Worm (Caenorhabditis elegans) whole organism, young adult: ENCODE measurements around the gene atfs-1.

Experiments used
- B0035.1 ChIP-seq: sonication (generic microtip); optimal IDR thresholded peaks from 2 replicates; lab custom pipeline; 2016; ENCODE audit warnings: missing genetic modification characterization, mild to moderate bottlenecking, missing compliant biosample characterization, missing genotype, missing genetic modification reagents
- D2030.7 ChIP-seq: fragments of 200-800 bp; sonication (Bioruptor generic); IDR thresholded peaks from 2 replicates; pipeline ENCODE4 v1.3.6; 2022; ENCODE audit warnings: missing genetic modification reagents, missing genetic modification characterization, missing compliant biosample characterization
- F10E7.11 ChIP-seq: sonication (generic microtip); optimal IDR thresholded peaks from 2 replicates; lab custom pipeline; 2017; ENCODE audit warnings: mild to moderate bottlenecking, missing genetic modification characterization, moderate library complexity, missing compliant biosample characterization
- F37B4.10 ChIP-seq: fragments of 200-800 bp; sonication (Bioruptor generic); IDR thresholded peaks from 2 replicates; pipeline ENCODE4 v1.3.6; 2022; ENCODE audit warnings: missing genetic modification characterization, missing compliant biosample characterization
- F39B2.1 ChIP-seq: fragments of 200-800 bp; sonication (Bioruptor generic); IDR thresholded peaks from 2 replicates; pipeline ENCODE4 v1.3.6; 2022; ENCODE audit warnings: missing genetic modification reagents, missing genetic modification characterization, missing compliant biosample characterization
- F52B5.7 ChIP-seq: sonication (generic microtip); optimal IDR thresholded peaks from 2 replicates; lab custom pipeline; 2016; ENCODE audit warnings: mild to moderate bottlenecking, missing genetic modification characterization, missing compliant biosample characterization
- F57C9.4 ChIP-seq: sonication (generic microtip); optimal IDR thresholded peaks from 2 replicates; lab custom pipeline; 2017; ENCODE audit warnings: mild to moderate bottlenecking, missing genetic modification characterization, missing compliant biosample characterization
- K11D2.4 ChIP-seq: fragments of 200-800 bp; sonication (Bioruptor generic); IDR thresholded peaks from 2 replicates; pipeline ENCODE4 v1.3.6; 2022; ENCODE audit warnings: missing genetic modification reagents, missing genetic modification characterization, missing compliant biosample characterization
- K12H6.12 ChIP-seq: fragments of 200-800 bp; sonication (Bioruptor generic); optimal IDR thresholded peaks from 2 replicates; lab custom pipeline; 2018; ENCODE audit warnings: mild to moderate bottlenecking, missing genetic modification characterization, missing compliant biosample characterization
- akir-1 ChIP-seq: fragments of 200-800 bp; sonication (Bioruptor generic); optimal IDR thresholded peaks from 2 replicates; lab custom pipeline; 2018; ENCODE audit warnings: mild to moderate bottlenecking, missing genetic modification characterization, moderate library complexity, missing compliant biosample characterization
- aptf-3 ChIP-seq: fragments of 200-800 bp; sonication (Bioruptor generic); IDR thresholded peaks from 2 replicates; pipeline ENCODE4 v1.3.6; 2022; ENCODE audit warnings: missing genetic modification characterization, missing compliant biosample characterization
- athp-1 ChIP-seq: sonication (generic microtip); optimal IDR thresholded peaks from 2 replicates; lab custom pipeline; 2017; ENCODE audit warnings: mild to moderate bottlenecking, missing genetic modification characterization, missing compliant biosample characterization
- attf-5 ChIP-seq: fragments of 200-800 bp; sonication (Bioruptor generic); optimal IDR thresholded peaks from 2 replicates; lab custom pipeline; 2018; ENCODE audit warnings: mild to moderate bottlenecking, missing genetic modification characterization, missing compliant biosample characterization
- attf-6 ChIP-seq: fragments of 200-800 bp; sonication (Bioruptor generic); IDR thresholded peaks from 2 replicates; pipeline ENCODE4 v1.3.6; 2022; ENCODE audit warnings: missing genetic modification reagents, missing genetic modification characterization, missing compliant biosample characterization
- bed-1 ChIP-seq: fragments of 200-800 bp; sonication (Bioruptor generic); IDR thresholded peaks from 2 replicates; pipeline ENCODE4 v1.3.6; 2022; ENCODE audit warnings: missing genetic modification reagents, missing genetic modification characterization, missing compliant biosample characterization
- cebp-2 ChIP-seq: fragments of 200-800 bp; sonication (Bioruptor generic); IDR thresholded peaks from 2 replicates; pipeline ENCODE4 v1.3.6; 2022; ENCODE audit warnings: missing genetic modification characterization, missing compliant biosample characterization
- ceh-100 ChIP-seq: fragments of 200-800 bp; sonication (Bioruptor generic); IDR thresholded peaks from 2 replicates; pipeline ENCODE4 v1.3.6; 2022; ENCODE audit warnings: missing genetic modification reagents, missing genetic modification characterization, missing compliant biosample characterization
- ceh-27 ChIP-seq: fragments of 200-800 bp; sonication (Bioruptor generic); optimal IDR thresholded peaks from 2 replicates; lab custom pipeline; 2018; ENCODE audit warnings: mild to moderate bottlenecking, missing genetic modification characterization, moderate library complexity, missing compliant biosample characterization
- ceh-40 ChIP-seq: fragments of 200-800 bp; sonication (Bioruptor generic); IDR thresholded peaks from 2 replicates; pipeline ENCODE4 v1.3.6; 2022; ENCODE audit warnings: missing genetic modification characterization, missing compliant biosample characterization
- ceh-58 ChIP-seq: fragments of 200-800 bp; sonication (Bioruptor generic); IDR thresholded peaks from 2 replicates; pipeline ENCODE4 v1.3.6; 2022; ENCODE audit warnings: missing genetic modification characterization, missing compliant biosample characterization
- dpl-1 ChIP-seq: fragments of 150-350 bp; optimal IDR thresholded peaks from 2 replicates; lab custom pipeline; 2014; ENCODE audit warnings: missing biosample characterization, missing genetic modification reagents, missing genetic modification characterization
- egl-18 ChIP-seq: fragments of 200-800 bp; sonication (Bioruptor generic); IDR thresholded peaks from 2 replicates; pipeline ENCODE4 v1.3.6; 2022; ENCODE audit warnings: missing genetic modification reagents, missing genetic modification characterization, missing compliant biosample characterization
- egrh-3 ChIP-seq: fragments of 200-800 bp; sonication (Bioruptor generic); IDR thresholded peaks from 2 replicates; pipeline ENCODE4 v1.3.6; 2022; ENCODE audit warnings: missing genetic modification reagents, missing genetic modification characterization, missing compliant biosample characterization
- fkh-3 ChIP-seq: sonication (generic microtip); optimal IDR thresholded peaks from 2 replicates; lab custom pipeline; 2016; ENCODE audit warnings: mild to moderate bottlenecking, missing genetic modification characterization, missing compliant biosample characterization
- gei-17 ChIP-seq: fragments of 200-800 bp; sonication (Bioruptor generic); optimal IDR thresholded peaks from 2 replicates; lab custom pipeline; 2018; ENCODE audit warnings: mild to moderate bottlenecking, missing genetic modification characterization, missing compliant biosample characterization
- him-1 ChIP-seq: sonication (generic microtip); optimal IDR thresholded peaks from 2 replicates; lab custom pipeline; 2016; ENCODE audit warnings: missing genotype, missing genetic modification reagents, missing genetic modification characterization, missing compliant biosample characterization
- hlh-26 ChIP-seq: fragments of 200-800 bp; sonication (Bioruptor generic); conservative IDR thresholded peaks from 2 replicates; pipeline ENCODE4 v1.3.6; 2022; ENCODE audit warnings: missing genetic modification reagents, missing genetic modification characterization, missing compliant biosample characterization
- hmg-20 ChIP-seq: fragments of 200-800 bp; sonication (Bioruptor generic); IDR thresholded peaks from 2 replicates; pipeline ENCODE4 v1.3.6; 2022; ENCODE audit warnings: missing genetic modification reagents, missing genetic modification characterization, missing compliant biosample characterization
- lin-40 ChIP-seq: sonication (generic microtip); optimal IDR thresholded peaks from 2 replicates; lab custom pipeline; 2016; ENCODE audit warnings: missing genetic modification characterization, mild to moderate bottlenecking, missing compliant biosample characterization, missing genotype, missing genetic modification reagents
- lsl-1 ChIP-seq: fragments of 200-800 bp; sonication (Bioruptor generic); optimal IDR thresholded peaks from 2 replicates; lab custom pipeline; 2018; ENCODE audit warnings: mild to moderate bottlenecking, missing genetic modification characterization, moderate library complexity, missing compliant biosample characterization
- madf-10 ChIP-seq: sonication (generic microtip); optimal IDR thresholded peaks from 2 replicates; lab custom pipeline; 2016; ENCODE audit warnings: mild to moderate bottlenecking, missing genetic modification characterization, missing compliant biosample characterization
- madf-3 ChIP-seq: fragments of 200-800 bp; sonication (Bioruptor generic); IDR thresholded peaks from 2 replicates; pipeline ENCODE4 v1.3.6; 2022; ENCODE audit warnings: missing genetic modification reagents, missing genetic modification characterization, missing compliant biosample characterization
- mes-4 ChIP-seq: sonication (generic microtip); optimal IDR thresholded peaks from 2 replicates; lab custom pipeline; 2016; ENCODE audit warnings: missing genotype, missing genetic modification characterization, missing compliant biosample characterization
- mxl-1 ChIP-seq: sonication (generic microtip); optimal IDR thresholded peaks from 2 replicates; lab custom pipeline; 2016; ENCODE audit warnings: missing genetic modification characterization, missing compliant biosample characterization
- nfya-1 ChIP-seq: sonication (generic microtip); optimal IDR thresholded peaks from 2 replicates; lab custom pipeline; 2017; ENCODE audit warnings: antibody characterized with exemption, missing compliant biosample characterization, missing genetic modification characterization, borderline replicate concordance; ENCODE audit not compliant: insufficient read depth
- nfyb-1 ChIP-seq: fragments of 200-800 bp; sonication (Bioruptor generic); IDR thresholded peaks from 2 replicates; pipeline ENCODE4 v1.3.6; 2022; ENCODE audit warnings: missing genetic modification reagents, missing genetic modification characterization, missing compliant biosample characterization
- nhr-120 ChIP-seq: fragments of 200-800 bp; sonication (Bioruptor generic); IDR thresholded peaks from 2 replicates; pipeline ENCODE4 v1.3.6; 2022; ENCODE audit warnings: missing genetic modification characterization, missing compliant biosample characterization
- nhr-179 ChIP-seq: sonication (generic microtip); optimal IDR thresholded peaks from 2 replicates; lab custom pipeline; 2016; ENCODE audit warnings: mild to moderate bottlenecking, missing genetic modification characterization, missing compliant biosample characterization
- nhr-80 ChIP-seq: sonication (generic microtip); optimal IDR thresholded peaks from 2 replicates; lab custom pipeline; 2016; ENCODE audit warnings: missing genetic modification characterization, missing compliant biosample characterization
- pha-4 ChIP-seq: fragments of 150-350 bp; sonication (generic microtip); optimal IDR thresholded peaks from 2 replicates; lab custom pipeline; 2014; ENCODE audit warnings: missing biosample characterization, missing genetic modification reagents, missing genetic modification characterization
- rec-8 ChIP-seq, 2 experiments: sonication (generic microtip); optimal IDR thresholded peaks; 2 replicates each; lab custom pipeline; 2016; ENCODE audit warnings: mild to moderate bottlenecking in 2 of 2, missing genetic modification characterization in 2 of 2, missing genetic modification reagents in 2 of 2, missing genotype in 2 of 2, missing biosample characterization in 1 of 2, missing compliant biosample characterization in 1 of 2, moderate library complexity in 1 of 2
- sdz-38 ChIP-seq: sonication (generic microtip); optimal IDR thresholded peaks from 2 replicates; lab custom pipeline; 2016; ENCODE audit warnings: missing genotype, missing genetic modification characterization, missing compliant biosample characterization
- somi-1 ChIP-seq: fragments of 200-800 bp; sonication (Bioruptor generic); optimal IDR thresholded peaks from 2 replicates; lab custom pipeline; 2018; ENCODE audit warnings: mild to moderate bottlenecking, missing genetic modification characterization, missing compliant biosample characterization
- tbx-9 ChIP-seq: sonication (generic microtip); optimal IDR thresholded peaks from 2 replicates; lab custom pipeline; 2016; ENCODE audit warnings: borderline replicate concordance, missing genetic modification characterization, inconsistent platforms, missing compliant biosample characterization
- unc-130 ChIP-seq: sonication (generic microtip); optimal IDR thresholded peaks from 2 replicates; lab custom pipeline; 2016; ENCODE audit warnings: missing genetic modification reagents, missing genetic modification characterization, missing compliant biosample characterization
- unc-62 ChIP-seq: fragments of 150-350 bp; optimal IDR thresholded peaks from 2 replicates; lab custom pipeline; 2014; ENCODE audit warnings: missing biosample characterization, missing genetic modification reagents, missing genetic modification characterization
- zfh-2 ChIP-seq: fragments of 200-800 bp; sonication (Bioruptor generic); conservative IDR thresholded peaks from 2 replicates; pipeline ENCODE4 v1.3.6; 2022; ENCODE audit warnings: missing genetic modification reagents, missing genetic modification characterization, missing compliant biosample characterization
- zim-3 ChIP-seq: sonication (generic microtip); optimal IDR thresholded peaks from 2 replicates; lab custom pipeline; 2017; ENCODE audit warnings: mild to moderate bottlenecking, missing genetic modification characterization, moderate library complexity, missing compliant biosample characterization
- ztf-22 ChIP-seq: fragments of 200-800 bp; sonication (Bioruptor generic); optimal IDR thresholded peaks from 2 replicates; lab custom pipeline; 2018; ENCODE audit warnings: mild to moderate bottlenecking, missing genetic modification characterization, moderate library complexity, missing compliant biosample characterization
- ztf-26 ChIP-seq: sonication (generic microtip); optimal IDR thresholded peaks from 2 replicates; lab custom pipeline; 2017; ENCODE audit warnings: missing genetic modification characterization, missing compliant biosample characterization
- ztf-6 ChIP-seq: fragments of 200-800 bp; sonication (Bioruptor generic); IDR thresholded peaks from 2 replicates; pipeline ENCODE4 v1.3.6; 2022; ENCODE audit warnings: missing genetic modification reagents, missing genetic modification characterization, missing compliant biosample characterization

Gene atfs-1

DNA sequence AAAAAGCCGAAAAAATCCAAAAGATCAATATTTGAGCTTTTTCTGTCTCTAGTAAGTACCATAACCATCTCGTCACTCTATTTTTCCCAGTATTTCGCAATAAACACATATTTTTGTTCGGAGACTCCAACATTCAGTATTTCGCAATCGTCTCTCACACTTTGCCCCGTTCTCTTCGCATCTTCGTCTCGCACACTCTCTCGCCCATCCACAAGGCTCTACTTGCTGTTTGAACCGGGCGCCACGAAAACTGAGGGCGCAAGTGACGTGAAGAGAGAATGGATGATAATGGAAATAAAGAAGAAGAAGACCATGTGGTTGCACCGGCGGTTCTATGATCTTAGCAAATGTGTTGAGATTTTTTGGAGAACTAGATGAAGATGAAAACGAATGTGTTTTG lies 6.6 kb downstream of the atfs-1 start (continued):
- no peak for TF ChIP-seq nhr-120 (GFP tag; lab: Robert Waterston, UW)
- no peak for TF ChIP-seq egl-18 (GFP tag; lab: Robert Waterston, UW)
- peak; percentile 80 for TF ChIP-seq K11D2.4
- TF ChIP-seq hlh-26 (GFP tag; lab: Robert Waterston, UW) = no peak
- no peak for TF ChIP-seq him-1 (tag; lab: Kevin White, UChicago)
- TF ChIP-seq tbx-9 (tag; lab: Kevin White, UChicago) = no peak
- peak; percentile 83 for TF ChIP-seq ztf-26 (tag; lab: Kevin White, UChicago)
- TF ChIP-seq dpl-1 (GFP tag; lab: Kevin White, UChicago) = no peak
- no peak for TF ChIP-seq B0035.1 (tag; lab: Kevin White, UChicago)
- TF ChIP-seq ceh-100 (GFP tag; lab: Robert Waterston, UW) = peak; percentile 63
- TF ChIP-seq lsl-1 (GFP tag; lab: Kevin White, UChicago) = no peak
- peak; percentile 96 for TF ChIP-seq pha-4
- TF ChIP-seq ceh-58 (GFP tag; lab: Robert Waterston, UW) = no peak
- TF ChIP-seq bed-1 (GFP tag; lab: Robert Waterston, UW) = no peak
- TF ChIP-seq ztf-22 (GFP tag; lab: Kevin White, UChicago) = peak; percentile 82
- TF ChIP-seq zfh-2 = peak; percentile 94
- peak; percentile 36 for TF ChIP-seq unc-62 (GFP tag; lab: Kevin White, UChicago)
- TF ChIP-seq F39B2.1 = no peak
- peak; percentile 97 for TF ChIP-seq K12H6.12 (tag; lab: Kevin White, UChicago)
- TF ChIP-seq aptf-3 (GFP tag; lab: Robert Waterston, UW) = no peak
- no peak for TF ChIP-seq F10E7.11 (tag; lab: Kevin White, UChicago)
- no peak for TF ChIP-seq akir-1 (GFP tag; lab: Kevin White, UChicago)
- no peak for TF ChIP-seq madf-3 (GFP tag; lab: Robert Waterston, UW)
- peak; percentile 90 for TF ChIP-seq lin-40 (tag; lab: Kevin White, UChicago)
- no peak for TF ChIP-seq rec-8 (tag; optimal IDR thresholded peaks at IDR 0.05; lab: Kevin White, UChicago)
- no peak for TF ChIP-seq sdz-38 (tag; lab: Kevin White, UChicago)
- TF ChIP-seq F57C9.4 (tag; lab: Kevin White, UChicago) = no peak
- TF ChIP-seq nhr-80 (tag; lab: Kevin White, UChicago) = peak; percentile 95
- no peak for TF ChIP-seq ztf-6 (GFP tag; lab: Robert Waterston, UW)
- TF ChIP-seq D2030.7 (GFP tag; lab: Robert Waterston, UW) = no peak
- TF ChIP-seq zim-3 (tag; lab: Kevin White, UChicago) = no peak
- no peak for TF ChIP-seq F52B5.7
- no peak for TF ChIP-seq mxl-1 (tag; lab: Kevin White, UChicago)
- peak; percentile 97 for TF ChIP-seq attf-5 (GFP tag; lab: Kevin White, UChicago)
- peak; percentile 77 for TF ChIP-seq madf-10 (tag; lab: Kevin White, UChicago)
- no peak for TF ChIP-seq ceh-40 (GFP tag; lab: Robert Waterston, UW)
- TF ChIP-seq mes-4 = no peak
- peak; percentile 38; the same call in 1 of the 2 replicates for TF ChIP-seq egrh-3 (GFP tag; lab: Robert Waterston, UW)
- TF ChIP-seq unc-130 (GFP tag; lab: Kevin White, UChicago) = no peak
- TF ChIP-seq gei-17 = peak; percentile 66
- peak; percentile 94 for TF ChIP-seq somi-1 (GFP tag; lab: Kevin White, UChicago)
- TF ChIP-seq ceh-27 (GFP tag; lab: Kevin White, UChicago) = peak; percentile 86
- TF ChIP-seq nfyb-1 (GFP tag; lab: Robert Waterston, UW) = peak; percentile 89
- peak; percentile 41 for TF ChIP-seq athp-1 (tag; lab: Kevin White, UChicago)
- no peak for TF ChIP-seq nfya-1 (tag; lab: Kevin White, UChicago)
- TF ChIP-seq nhr-179 (tag; lab: Kevin White, UChicago) = no peak
- TF ChIP-seq attf-6 (GFP tag; lab: Robert Waterston, UW) = no peak
- no peak for TF ChIP-seq fkh-3 (tag; lab: Kevin White, UChicago)
- no peak for TF ChIP-seq cebp-2 (GFP tag; lab: Robert Waterston, UW)
- TF ChIP-seq F37B4.10 = no peak
- no peak for TF ChIP-seq hmg-20
